Fruit fly (Drosophila melanogaster) whole organism, embryonic: Measurements from ENCODE around the gene CG46397.

ENCODE experiments used
- Atf3 ChIP-seq: fragments of 200-800 bp; sonication (Bioruptor generic); optimal IDR thresholded peaks from 3 replicates; lab custom pipeline; 2016; ENCODE audit warnings: missing biosample characterization, missing genetic modification characterization
- Awh ChIP-seq: fragments of 200-800 bp; sonication (Bioruptor generic); IDR thresholded peaks from 2 replicates; pipeline ENCODE4, ENCODE4 v1.3.6; 2022; ENCODE audit warnings: missing biosample characterization, missing genetic modification characterization
- B-H1 ChIP-seq: fragments of 200-800 bp; sonication (Bioruptor generic); IDR thresholded peaks from 3 replicates; pipeline ENCODE4 v1.3.6; 2022; ENCODE audit warnings: missing biosample characterization, missing genetic modification characterization
- Bteb2 ChIP-seq: fragments of 200-800 bp; sonication (Bioruptor generic); optimal IDR thresholded peaks from 2 replicates; lab custom pipeline; 2016; ENCODE audit warnings: missing biosample characterization, missing genetic modification characterization
- CG10431 ChIP-seq: fragments of 200-800 bp; sonication (Bioruptor generic); optimal IDR thresholded peaks from 3 replicates; lab custom pipeline; 2018; ENCODE audit warnings: missing biosample characterization, mild to moderate bottlenecking, missing genetic modification characterization
- CG10543 ChIP-seq: fragments of 200-800 bp; sonication (Bioruptor generic); optimal IDR thresholded peaks from 3 replicates; lab custom pipeline; 2017; ENCODE audit warnings: missing biosample characterization, mild to moderate bottlenecking, missing genetic modification characterization, moderate library complexity
- CG10565 ChIP-seq: fragments of 200-800 bp; sonication (Bioruptor generic); optimal IDR thresholded peaks from 3 replicates; lab custom pipeline; 2016; ENCODE audit warnings: missing biosample characterization, mild to moderate bottlenecking, missing genetic modification characterization
- CG11696 ChIP-seq: fragments of 200-800 bp; sonication (Bioruptor generic); IDR thresholded peaks from 2 replicates; pipeline ENCODE4 v1.3.6; 2022; ENCODE audit warnings: missing biosample characterization, missing genetic modification characterization
- CG12236 ChIP-seq: fragments of 200-800 bp; sonication (Bioruptor generic); optimal IDR thresholded peaks from 2 replicates; lab custom pipeline; 2016; ENCODE audit warnings: missing biosample characterization, missing genetic modification characterization
- CG12744 ChIP-seq: fragments of 200-800 bp; sonication (Bioruptor generic); optimal IDR thresholded peaks from 2 replicates; lab custom pipeline; 2016; ENCODE audit warnings: missing biosample characterization, missing genetic modification characterization
- CG12942 ChIP-seq: fragments of 200-800 bp; sonication (Bioruptor generic); optimal IDR thresholded peaks from 3 replicates; lab custom pipeline; 2016; ENCODE audit warnings: missing biosample characterization, missing genetic modification characterization
- CG13424 ChIP-seq: fragments of 200-800 bp; sonication (Bioruptor generic); optimal IDR thresholded peaks from 2 replicates; lab custom pipeline; 2019; ENCODE audit warnings: missing biosample characterization, mild to moderate bottlenecking, missing genetic modification characterization, moderate library complexity
- CG1603 ChIP-seq: fragments of 200-800 bp; sonication (Bioruptor generic); optimal IDR thresholded peaks from 2 replicates; lab custom pipeline; 2019; ENCODE audit warnings: missing biosample characterization, mild to moderate bottlenecking, missing genetic modification characterization, moderate library complexity
- CG16815 ChIP-seq: fragments of 200-800 bp; sonication (Bioruptor generic); optimal IDR thresholded peaks from 3 replicates; lab custom pipeline; 2017; ENCODE audit warnings: missing biosample characterization, mild to moderate bottlenecking, missing genetic modification characterization
- CG17912 ChIP-seq: fragments of 200-800 bp; sonication (Bioruptor generic); optimal IDR thresholded peaks from 2 replicates; lab custom pipeline; 2018; ENCODE audit warnings: missing biosample characterization, mild to moderate bottlenecking, missing genetic modification characterization
- CG2116 ChIP-seq: fragments of 200-800 bp; sonication (Bioruptor generic); optimal IDR thresholded peaks from 3 replicates; lab custom pipeline; 2018; ENCODE audit warnings: missing biosample characterization, mild to moderate bottlenecking, missing genetic modification characterization
- CG3065 ChIP-seq: fragments of 200-800 bp; sonication (Bioruptor generic); optimal IDR thresholded peaks from 2 replicates; lab custom pipeline; 2016; ENCODE audit warnings: missing biosample characterization, missing genetic modification characterization
- CG31388 ChIP-seq: fragments of 200-800 bp; sonication (Bioruptor generic); optimal IDR thresholded peaks from 2 replicates; lab custom pipeline; 2016; ENCODE audit warnings: missing biosample characterization, missing genetic modification characterization
- CG34376 ChIP-seq: fragments of 200-800 bp; sonication (Bioruptor generic); optimal IDR thresholded peaks from 2 replicates; lab custom pipeline; 2018; ENCODE audit warnings: missing biosample characterization, mild to moderate bottlenecking, missing genetic modification characterization
- CG3726 ChIP-seq: fragments of 200-800 bp; sonication (Bioruptor generic); IDR thresholded peaks from 3 replicates; pipeline ENCODE4, ENCODE4 v1.3.6; 2022; ENCODE audit warnings: missing biosample characterization, missing genetic modification characterization
- CG4730 ChIP-seq: fragments of 200-800 bp; sonication (Bioruptor generic); IDR thresholded peaks from 2 replicates; pipeline ENCODE4 v1.3.6; 2022; ENCODE audit warnings: missing biosample characterization, missing genetic modification characterization
- CG7372 ChIP-seq: fragments of 200-800 bp; sonication (Bioruptor generic); IDR thresholded peaks from 2 replicates; pipeline ENCODE4 v1.3.6; 2022; ENCODE audit warnings: missing biosample characterization, missing genetic modification characterization
- CG8388 ChIP-seq: fragments of 200-800 bp; sonication (Bioruptor generic); optimal IDR thresholded peaks from 2 replicates; lab custom pipeline; 2019; ENCODE audit warnings: missing biosample characterization, mild to moderate bottlenecking, missing genetic modification characterization, moderate library complexity
- CG9215 ChIP-seq: fragments of 200-800 bp; sonication (Bioruptor generic); IDR thresholded peaks from 2 replicates; pipeline ENCODE4 v1.3.6; 2022; ENCODE audit warnings: missing biosample characterization, missing genetic modification characterization
- CG9797 ChIP-seq: fragments of 200-800 bp; sonication (Bioruptor generic); optimal IDR thresholded peaks from 3 replicates; lab custom pipeline; 2018; ENCODE audit warnings: missing biosample characterization, mild to moderate bottlenecking, missing genetic modification characterization
- CG9932 ChIP-seq: fragments of 200-800 bp; sonication (Bioruptor generic); IDR thresholded peaks from 2 replicates; pipeline ENCODE4 v1.3.6; 2022; ENCODE audit warnings: missing biosample characterization, missing genetic modification characterization
- Dll ChIP-seq: fragments of 200-800 bp; sonication (Bioruptor generic); IDR thresholded peaks from 4 replicates; pipeline ENCODE4 v1.3.6; 2022; ENCODE audit warnings: missing biosample characterization, missing genetic modification characterization; ENCODE audit not compliant: partially characterized antibody
- Ets97D ChIP-seq: fragments of 200-800 bp; sonication (Bioruptor generic); optimal IDR thresholded peaks from 3 replicates; lab custom pipeline; 2016; ENCODE audit warnings: missing biosample characterization, missing genetic modification characterization
- Hr3 ChIP-seq: fragments of 200-800 bp; sonication (Bioruptor generic); optimal IDR thresholded peaks from 3 replicates; lab custom pipeline; 2016; ENCODE audit warnings: missing biosample characterization, missing genetic modification characterization
- Meics ChIP-seq: fragments of 200-800 bp; sonication (Bioruptor generic); optimal IDR thresholded peaks from 2 replicates; lab custom pipeline; 2017; ENCODE audit warnings: missing biosample characterization, mild to moderate bottlenecking, missing genetic modification characterization
- NC2β ChIP-seq: fragments of 200-800 bp; sonication (Bioruptor generic); optimal IDR thresholded peaks from 2 replicates; lab custom pipeline; 2016; ENCODE audit warnings: missing biosample characterization, missing genetic modification characterization
- Nf-YC ChIP-seq: fragments of 200-800 bp; optimal IDR thresholded peaks from 3 replicates; lab custom pipeline; 2019; ENCODE audit warnings: missing biosample characterization, mild to moderate bottlenecking, missing genetic modification characterization, moderate library complexity
- NfI ChIP-seq: fragments of 200-800 bp; sonication (Bioruptor generic); optimal IDR thresholded peaks from 3 replicates; lab custom pipeline; 2018; ENCODE audit warnings: missing biosample characterization, mild to moderate bottlenecking, missing genetic modification characterization, moderate library complexity
- Oaz ChIP-seq: fragments of 200-800 bp; sonication (Bioruptor generic); IDR thresholded peaks from 2 replicates; pipeline ENCODE4 v1.3.6; 2022; ENCODE audit warnings: missing biosample characterization, missing genetic modification characterization
- Sry-δ ChIP-seq: fragments of 200-800 bp; sonication (Bioruptor generic); optimal IDR thresholded peaks from 2 replicates; lab custom pipeline; 2016; ENCODE audit warnings: missing biosample characterization, missing genetic modification characterization
- Trl ChIP-seq, 3 experiments: fragments of >200 bp in 2 of 3; fragments of 200-800 bp in 1 of 3; sonication (Bioruptor generic) in 1 of 3; optimal IDR thresholded peaks; 2 replicates in 1 of 3; 3 replicates in 2 of 3; lab custom pipeline; 2016 to 2017; ENCODE audit warnings: missing biosample characterization in 1 of 3, missing genetic modification characterization in 1 of 3
- Xbp1 ChIP-seq: fragments of 200-800 bp; sonication (Bioruptor generic); optimal IDR thresholded peaks from 3 replicates; lab custom pipeline; 2016; ENCODE audit warnings: missing biosample characterization, mild to moderate bottlenecking, missing genetic modification characterization
- abd-A ChIP-seq: fragments of 200-800 bp; sonication (Bioruptor generic); optimal IDR thresholded peaks from 3 replicates; lab custom pipeline; 2019; ENCODE audit warnings: missing biosample characterization, mild to moderate bottlenecking, missing genetic modification characterization, moderate library complexity
- aop ChIP-seq: fragments of 200-800 bp; sonication (Bioruptor generic); IDR thresholded peaks from 2 replicates; pipeline ENCODE4 v1.3.6; 2022; ENCODE audit warnings: missing biosample characterization, missing genetic modification characterization
- ap ChIP-seq: fragments of 200-800 bp; sonication (Bioruptor generic); IDR thresholded peaks from 2 replicates; pipeline ENCODE4 v1.3.6; 2022; ENCODE audit warnings: missing biosample characterization, missing genetic modification characterization
- da ChIP-seq: fragments of 200-800 bp; sonication (Bioruptor generic); optimal IDR thresholded peaks from 2 replicates; lab custom pipeline; 2016; ENCODE audit warnings: missing biosample characterization, missing genetic modification characterization
- dysf ChIP-seq: fragments of 200-800 bp; sonication (Bioruptor generic); IDR thresholded peaks from 3 replicates; pipeline ENCODE4 v1.3.6; 2022; ENCODE audit warnings: missing biosample characterization, missing genetic modification characterization
- en ChIP-seq: fragments of 200-800 bp; sonication (Bioruptor generic); optimal IDR thresholded peaks from 2 replicates; lab custom pipeline; 2016; ENCODE audit warnings: missing biosample characterization, missing genetic modification characterization
- esg ChIP-seq: fragments of 200-800 bp; sonication (Bioruptor generic); conservative IDR thresholded peaks from 2 replicates; pipeline ENCODE4 v1.3.6; 2022; ENCODE audit warnings: missing biosample characterization, missing genetic modification characterization
- eve ChIP-seq, 2 experiments: fragments of >200 bp; optimal IDR thresholded peaks; 2 replicates each; lab custom pipeline; 2017; ENCODE audit warnings: missing biosample characterization in 2 of 2, missing genetic modification characterization in 2 of 2
- gsb ChIP-seq: fragments of 200-800 bp; sonication (Bioruptor generic); IDR thresholded peaks from 2 replicates; pipeline ENCODE4 v1.3.6; 2022; ENCODE audit warnings: missing biosample characterization, missing genetic modification characterization
- inv ChIP-seq: fragments of 200-800 bp; sonication (Bioruptor generic); IDR thresholded peaks from 2 replicates; pipeline ENCODE4 v1.3.6; 2022; ENCODE audit warnings: missing biosample characterization, missing genetic modification characterization; ENCODE audit not compliant: partially characterized antibody
- luna ChIP-seq: fragments of 200-800 bp; sonication (Bioruptor generic); optimal IDR thresholded peaks from 2 replicates; lab custom pipeline; 2016; ENCODE audit warnings: missing biosample characterization, missing genetic modification characterization
- pum ChIP-seq: fragments of 200-800 bp; sonication (Bioruptor generic); optimal IDR thresholded peaks from 2 replicates; lab custom pipeline; 2016; ENCODE audit warnings: missing biosample characterization, missing genetic modification characterization
- slp2 ChIP-seq: fragments of 200-800 bp; sonication (Bioruptor generic); optimal IDR thresholded peaks from 2 replicates; lab custom pipeline; 2016; ENCODE audit warnings: missing biosample characterization, missing genetic modification characterization

Gene CG46397

DNA sequence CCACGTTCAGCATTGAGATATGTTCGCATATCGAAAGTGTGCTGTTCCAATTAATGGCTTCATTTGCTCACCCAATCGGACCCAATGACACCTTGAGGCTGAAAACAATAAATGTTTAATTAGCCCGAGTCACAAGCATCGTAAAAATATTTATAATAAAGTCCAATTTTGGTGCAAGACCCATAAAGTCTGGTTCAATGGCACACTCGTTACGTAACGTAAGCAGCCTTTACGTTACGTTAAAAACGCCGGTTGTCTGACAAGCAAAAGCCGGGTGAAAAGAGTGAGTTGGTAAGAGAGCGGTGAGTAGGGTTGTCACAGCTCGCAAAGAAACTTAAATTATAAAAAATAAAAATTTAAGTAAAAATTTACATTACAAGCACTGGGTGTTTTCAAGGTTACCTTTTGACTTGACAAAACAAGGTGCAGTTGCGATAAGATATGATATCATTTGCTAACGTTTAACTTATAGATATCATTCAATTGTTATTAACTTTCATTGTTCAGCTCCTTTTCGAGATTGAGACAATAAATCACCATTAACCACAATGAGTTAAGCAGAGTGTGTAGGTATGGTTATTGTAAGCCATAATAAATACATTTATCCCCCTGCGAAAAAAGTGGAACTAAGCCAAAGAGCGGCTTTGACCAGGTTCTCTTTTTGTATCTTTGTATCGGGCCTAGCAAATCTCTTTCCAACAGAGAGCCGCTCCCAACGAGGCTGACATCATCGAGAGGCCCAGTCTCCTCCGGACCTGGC is 48.9 kb upstream of the CG46397 start (continued):
- TF ChIP-seq pum (GFP tag; lab: Kevin White, UChicago): no peak
- no peak for TF ChIP-seq CG10543 (GFP tag; lab: Kevin White, UChicago)
- no peak for TF ChIP-seq CG12744 (GFP tag; lab: Kevin White, UChicago)
- no peak for TF ChIP-seq Bteb2 (GFP tag; lab: Kevin White, UChicago)
- TF ChIP-seq B-H1 (GFP tag; lab: Robert Waterston, UW): no peak
- TF ChIP-seq CG10431: no peak
- no peak for TF ChIP-seq CG3726 (GFP tag; lab: Robert Waterston, UW)
- peak; percentile 56; the same call in 1 of the 2 replicates for TF ChIP-seq CG9932 (GFP tag; lab: Robert Waterston, UW)
- TF ChIP-seq NC2β (GFP tag; lab: Kevin White, UChicago): no peak
- peak; percentile 60; the same call in 2 of the 3 replicates for TF ChIP-seq dysf
- TF ChIP-seq inv (GFP tag; lab: Robert Waterston, UW): no peak
- no peak for TF ChIP-seq CG3065
- no peak for TF ChIP-seq CG7372 (GFP tag; lab: Robert Waterston, UW)
- TF ChIP-seq CG11696: no peak
- TF ChIP-seq Hr3: no peak
- TF ChIP-seq Meics (GFP tag; lab: Kevin White, UChicago): peak; percentile 69
- TF ChIP-seq CG4730 (GFP tag; lab: Robert Waterston, UW): no peak
- no peak for TF ChIP-seq aop (GFP tag; lab: Robert Waterston, UW)
- peak; percentile 55 for TF ChIP-seq NfI (GFP tag; lab: Kevin White, UChicago)
- TF ChIP-seq CG13424 (tag; lab: Kevin White, UChicago): peak; percentile 75
- no peak for TF ChIP-seq ap (GFP tag; lab: Robert Waterston, UW)
- TF ChIP-seq Trl (optimal IDR thresholded peaks at IDR 0.05; lab: Kevin White, UChicago): peak; percentile 68 to 72
- TF ChIP-seq Trl (GFP tag; optimal IDR thresholded peaks at IDR 0.05; lab: Kevin White, UChicago): no peak
- TF ChIP-seq gsb (GFP tag; lab: Robert Waterston, UW): no peak
- no peak for TF ChIP-seq CG31388
- peak in 1 of 2 experiments; percentile 80 for TF ChIP-seq eve (GFP tag; optimal IDR thresholded peaks at IDR 0.05; lab: Kevin White, UChicago)
- no peak for TF ChIP-seq Dll (GFP tag; lab: Robert Waterston, UW)
- TF ChIP-seq CG9215 (GFP tag; lab: Robert Waterston, UW): 0 out of 2 replicates have a peak, but pooled peaks have one; percentile 23
- no peak for TF ChIP-seq Ets97D (GFP tag; lab: Kevin White, UChicago)
- TF ChIP-seq Awh (GFP tag; lab: Robert Waterston, UW): 0 out of 2 replicates have a peak, but pooled peaks have one; percentile 19
- no peak for TF ChIP-seq CG8388
- no peak for TF ChIP-seq CG2116 (GFP tag; lab: Kevin White, UChicago)
- peak; percentile 25 for TF ChIP-seq Xbp1 (GFP tag; lab: Kevin White, UChicago)
- TF ChIP-seq Nf-YC (tag; lab: Kevin White, UChicago): peak; percentile 48
- no peak for TF ChIP-seq CG34376 (GFP tag; lab: Kevin White, UChicago)
- no peak for TF ChIP-seq CG16815 (GFP tag; lab: Kevin White, UChicago)
- TF ChIP-seq luna (GFP tag; lab: Kevin White, UChicago): no peak
- TF ChIP-seq CG9797: no peak
- TF ChIP-seq Oaz: 0 out of 2 replicates have a peak, but pooled peaks have one; percentile 28
- TF ChIP-seq CG1603: peak; percentile 26
- no peak for TF ChIP-seq CG17912 (GFP tag; lab: Kevin White, UChicago)
- no peak for TF ChIP-seq da (GFP tag; lab: Kevin White, UChicago)
- TF ChIP-seq CG10565 (GFP tag; lab: Kevin White, UChicago): no peak
- no peak for TF ChIP-seq CG12942 (GFP tag; lab: Kevin White, UChicago)
- TF ChIP-seq Atf3 (GFP tag; lab: Kevin White, UChicago): no peak
- TF ChIP-seq slp2 (GFP tag; lab: Kevin White, UChicago): no peak
- TF ChIP-seq abd-A (tag; lab: Kevin White, UChicago): no peak
- TF ChIP-seq en: no peak
- no peak for TF ChIP-seq CG12236 (GFP tag; lab: Kevin White, UChicago)
- TF ChIP-seq esg (GFP tag; lab: Robert Waterston, UW): peak; percentile 34
- no peak for TF ChIP-seq Sry-δ (GFP tag; lab: Kevin White, UChicago)
